Worm (Caenorhabditis elegans) whole organism, L1 larva: ENCODE results near the gene srlf-24.

Experiments used
- C04F5.9 ChIP-seq: sonication (generic microtip); optimal IDR thresholded peaks from 2 replicates; lab custom pipeline; 2016; ENCODE audit warnings: missing genetic modification characterization, missing compliant biosample characterization
- C16A3.4 ChIP-seq: fragments of 150-350 bp; optimal IDR thresholded peaks from 2 replicates; lab custom pipeline; 2014; ENCODE audit warnings: missing biosample characterization, missing genetic modification characterization
- ceh-82 ChIP-seq, 3 experiments: fragments of 150-350 bp in 1 of 3; sonication (generic microtip) in 2 of 3; optimal IDR thresholded peaks; 2 replicates each; lab custom pipeline; 2014 to 2017; ENCODE audit warnings: missing biosample characterization in 3 of 3, missing genetic modification characterization in 3 of 3
- dpl-1 ChIP-seq, 3 experiments: fragments of 150-350 bp in 2 of 3; sonication (generic microtip) in 1 of 3; optimal IDR thresholded peaks; 2 replicates each; lab custom pipeline; 2014 to 2017; ENCODE audit warnings: missing biosample characterization in 3 of 3, missing genetic modification characterization in 3 of 3, missing genetic modification reagents in 3 of 3
- efl-1 ChIP-seq, 4 experiments: fragments of 150-350 bp; optimal IDR thresholded peaks in 3 of 4; peaks in 1 of 4; 1 replicate in 1 of 4; 2 replicates in 3 of 4; lab custom pipeline; 2014; ENCODE audit warnings: missing biosample characterization in 2 of 4, missing genetic modification characterization in 2 of 4, missing genetic modification reagents in 2 of 4
- fkh-10 ChIP-seq: sonication (generic microtip); optimal IDR thresholded peaks from 2 replicates; lab custom pipeline; 2017; ENCODE audit warnings: missing biosample characterization, missing genetic modification reagents, missing genetic modification characterization
- fkh-4 ChIP-seq: sonication (generic microtip); optimal IDR thresholded peaks from 2 replicates; lab custom pipeline; 2016; ENCODE audit warnings: missing compliant biosample characterization, missing genetic modification characterization, borderline replicate concordance
- fos-1 ChIP-seq: fragments of 150-350 bp; optimal IDR thresholded peaks from 2 replicates; lab custom pipeline; 2014; ENCODE audit warnings: missing biosample characterization, missing genetic modification characterization
- grh-1 ChIP-seq: fragments of 200-800 bp; sonication (Bioruptor generic); IDR thresholded peaks from 2 replicates; pipeline ENCODE4 v1.3.6; 2022; ENCODE audit warnings: missing genetic modification reagents, missing genetic modification characterization, missing compliant biosample characterization
- hlh-17 ChIP-seq: fragments of 200-800 bp; sonication (Bioruptor generic); optimal IDR thresholded peaks from 2 replicates; lab custom pipeline; 2018; ENCODE audit warnings: missing genetic modification characterization, mild to moderate bottlenecking, missing compliant biosample characterization, moderate library complexity, borderline replicate concordance
- irx-1 ChIP-seq: sonication (generic microtip); optimal IDR thresholded peaks from 2 replicates; lab custom pipeline; 2016; ENCODE audit warnings: missing genetic modification characterization, missing compliant biosample characterization
- isw-1 ChIP-seq: fragments of 200-800 bp; sonication (Bioruptor generic); IDR thresholded peaks from 2 replicates; pipeline ENCODE4 v1.3.6; 2022; ENCODE audit warnings: missing genetic modification characterization, missing compliant biosample characterization
- jun-1 ChIP-seq: fragments of 150-350 bp; optimal IDR thresholded peaks from 2 replicates; lab custom pipeline; 2014; ENCODE audit warnings: missing biosample characterization, missing genetic modification reagents, missing genetic modification characterization
- lin-13 ChIP-seq: fragments of 150-350 bp; optimal IDR thresholded peaks from 2 replicates; lab custom pipeline; 2014; ENCODE audit warnings: missing biosample characterization, missing genetic modification reagents, missing genetic modification characterization
- lin-14 ChIP-seq: fragments of 200-800 bp; sonication (Bioruptor generic); optimal IDR thresholded peaks from 2 replicates; lab custom pipeline; 2018; ENCODE audit warnings: mild to moderate bottlenecking, missing genetic modification characterization, moderate library complexity, missing compliant biosample characterization
- lin-39 ChIP-seq: fragments of 150-350 bp; optimal IDR thresholded peaks from 2 replicates; lab custom pipeline; 2014; ENCODE audit warnings: missing biosample characterization, missing genetic modification reagents, missing genetic modification characterization
- lir-3 ChIP-seq: sonication (generic microtip); optimal IDR thresholded peaks from 2 replicates; lab custom pipeline; 2016; ENCODE audit warnings: mild to moderate bottlenecking, missing genetic modification characterization, moderate library complexity, missing compliant biosample characterization; ENCODE audit not compliant: poor library complexity
- lsy-2 ChIP-seq, 2 experiments: fragments of 150-350 bp; optimal IDR thresholded peaks; 2 replicates each; lab custom pipeline; 2014; ENCODE audit warnings: missing biosample characterization in 2 of 2, missing genetic modification characterization in 2 of 2
- mdl-1 ChIP-seq, 2 experiments: fragments of 150-350 bp; optimal IDR thresholded peaks; 2 replicates each; lab custom pipeline; 2014 to 2017; ENCODE audit warnings: missing biosample characterization in 2 of 2, missing genetic modification characterization in 2 of 2, inconsistent platforms in 1 of 2
- mef-2 ChIP-seq: fragments of 150-350 bp; optimal IDR thresholded peaks from 2 replicates; lab custom pipeline; 2014; ENCODE audit warnings: missing biosample characterization, missing genetic modification characterization
- mep-1 ChIP-seq: fragments of 150-350 bp; optimal IDR thresholded peaks from 2 replicates; lab custom pipeline; 2014; ENCODE audit warnings: missing biosample characterization, missing genetic modification characterization
- nhr-11 ChIP-seq: fragments of 150-350 bp; optimal IDR thresholded peaks from 2 replicates; lab custom pipeline; 2014; ENCODE audit warnings: missing biosample characterization, missing genetic modification characterization
- nhr-19 ChIP-seq: fragments of 200-800 bp; sonication (Bioruptor generic); conservative IDR thresholded peaks from 2 replicates; pipeline ENCODE4 v1.3.6; 2022; ENCODE audit warnings: missing genetic modification characterization, missing compliant biosample characterization
- nhr-20 ChIP-seq: sonication (generic microtip); optimal IDR thresholded peaks from 2 replicates; lab custom pipeline; 2016; ENCODE audit warnings: mild to moderate bottlenecking, missing genetic modification characterization, missing compliant biosample characterization
- nhr-237 ChIP-seq: fragments of 150-350 bp; optimal IDR thresholded peaks from 2 replicates; lab custom pipeline; 2014; ENCODE audit warnings: missing biosample characterization, missing genetic modification characterization
- nhr-47 ChIP-seq: sonication (generic microtip); optimal IDR thresholded peaks from 2 replicates; lab custom pipeline; 2016; ENCODE audit warnings: mild to moderate bottlenecking, missing genetic modification characterization, moderate library complexity, missing compliant biosample characterization
- nhr-71 ChIP-seq: sonication (generic microtip); optimal IDR thresholded peaks from 2 replicates; lab custom pipeline; 2016; ENCODE audit warnings: mild to moderate bottlenecking, missing genetic modification characterization, moderate library complexity, missing compliant biosample characterization
- nhr-85 ChIP-seq: sonication (generic microtip); peaks from one replicate; lab custom pipeline; 2016; ENCODE audit warnings: missing genetic modification characterization, inconsistent platforms, missing compliant biosample characterization
- rnt-1 ChIP-seq: sonication (generic microtip); optimal IDR thresholded peaks from 2 replicates; lab custom pipeline; 2016; ENCODE audit warnings: mild to moderate bottlenecking, missing genetic modification characterization, moderate library complexity, missing compliant biosample characterization
- skn-1 ChIP-seq: fragments of 150-350 bp; optimal IDR thresholded peaks from 2 replicates; lab custom pipeline; 2014; ENCODE audit warnings: missing biosample characterization, missing genetic modification characterization
- snu-23 ChIP-seq: sonication (generic microtip); optimal IDR thresholded peaks from 2 replicates; lab custom pipeline; 2016; ENCODE audit warnings: missing genetic modification characterization, missing compliant biosample characterization
- sptf-1 ChIP-seq: fragments of 150-350 bp; optimal IDR thresholded peaks from 2 replicates; lab custom pipeline; 2014; ENCODE audit warnings: missing biosample characterization, missing genetic modification characterization
- swsn-7 ChIP-seq: sonication (generic microtip); optimal IDR thresholded peaks from 2 replicates; lab custom pipeline; 2016; ENCODE audit warnings: missing genetic modification characterization, missing compliant biosample characterization
- tbx-2 ChIP-seq: sonication (generic microtip); optimal IDR thresholded peaks from 2 replicates; lab custom pipeline; 2016; ENCODE audit warnings: missing genetic modification characterization, missing compliant biosample characterization
- tlp-1 ChIP-seq: fragments of 150-350 bp; optimal IDR thresholded peaks from 2 replicates; lab custom pipeline; 2014; ENCODE audit warnings: missing biosample characterization, missing genetic modification characterization
- unc-130 ChIP-seq: fragments of 150-350 bp; optimal IDR thresholded peaks from 2 replicates; lab custom pipeline; 2017; ENCODE audit warnings: missing biosample characterization, missing genetic modification characterization, inconsistent platforms
- unc-62 ChIP-seq: fragments of 150-350 bp; optimal IDR thresholded peaks from 2 replicates; lab custom pipeline; 2014; ENCODE audit warnings: missing biosample characterization, missing genetic modification reagents, missing genetic modification characterization
- unc-98 ChIP-seq: fragments of 200-800 bp; sonication (Bioruptor generic); IDR thresholded peaks from 2 replicates; pipeline ENCODE4 v1.3.6; 2022; ENCODE audit warnings: missing genetic modification characterization, missing compliant biosample characterization
- xbp-1 ChIP-seq: sonication (generic microtip); optimal IDR thresholded peaks from 2 replicates; lab custom pipeline; 2016; ENCODE audit warnings: missing genetic modification characterization, missing compliant biosample characterization
- zip-4 ChIP-seq: fragments of 200-800 bp; sonication (Bioruptor generic); optimal IDR thresholded peaks from 2 replicates; lab custom pipeline; 2018; ENCODE audit warnings: mild to moderate bottlenecking, missing genetic modification characterization, moderate library complexity, missing compliant biosample characterization
- ztf-4 ChIP-seq: fragments of 150-350 bp; optimal IDR thresholded peaks from 2 replicates; lab custom pipeline; 2014; ENCODE audit warnings: missing biosample characterization, missing genetic modification characterization

The srlf-24 gene

DNA sequence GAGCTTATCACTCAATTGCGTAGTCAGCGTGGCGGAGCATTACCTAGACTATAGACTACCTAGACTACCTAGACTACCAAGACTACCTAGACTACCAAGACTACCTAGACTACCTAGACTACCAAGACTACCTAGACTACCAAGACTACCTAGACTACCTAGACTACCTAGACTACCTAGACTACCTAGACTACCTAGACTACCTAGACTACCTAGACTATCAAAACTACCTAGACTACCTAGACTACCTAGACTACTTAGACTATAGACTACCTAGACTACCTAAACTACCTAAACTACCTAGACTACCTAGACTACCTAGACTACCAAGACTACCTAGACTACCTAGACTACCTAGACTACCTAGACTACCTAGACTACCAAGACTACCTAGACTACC, 34.7 kb downstream of the srlf-24 start:
- TF ChIP-seq rnt-1 (tag; lab: Kevin White, UChicago) (peak; percentile 71), lir-3 (peak; percentile 57), nhr-237 (tag; lab: Kevin White, UChicago) (peak; percentile 68)

DNA sequence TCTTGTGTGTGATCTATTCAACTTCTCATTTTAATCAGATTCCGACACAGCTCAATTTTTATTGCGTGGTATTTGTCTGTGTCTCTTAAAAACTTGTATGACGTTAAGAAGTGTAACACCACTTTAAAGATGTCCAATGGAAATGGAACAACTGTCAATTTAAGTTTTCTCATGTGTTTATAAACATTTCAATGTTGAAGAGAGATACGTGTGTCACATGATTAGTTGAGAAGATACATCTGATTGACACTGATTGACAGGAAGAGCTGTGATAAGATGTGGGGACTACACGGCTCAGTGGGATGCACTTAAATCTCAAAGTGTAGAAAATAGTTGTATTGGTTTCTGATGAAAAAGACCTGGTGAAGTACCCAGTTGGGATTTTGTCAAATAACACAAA, 37.3 kb downstream of the srlf-24 start:
- TF ChIP-seq swsn-7 (tag; lab: Kevin White, UChicago), result peak; percentile 51
- no peak for TF ChIP-seq tlp-1 (tag; lab: Kevin White, UChicago)
- peak; percentile 61 for TF ChIP-seq unc-62 (GFP tag; lab: Kevin White, UChicago)
- TF ChIP-seq lin-39, result peak; percentile 96
- TF ChIP-seq isw-1 (GFP tag; lab: Robert Waterston, UW), result no peak
- no peak for TF ChIP-seq fkh-4 (tag; lab: Kevin White, UChicago)
- TF ChIP-seq nhr-71 (tag; lab: Kevin White, UChicago), result peak; percentile 96
- peak; percentile 15 to 44 for TF ChIP-seq efl-1 (optimal IDR thresholded peaks at IDR 0.05; lab: Kevin White, UChicago)
- TF ChIP-seq efl-1 (GFP tag; optimal IDR thresholded peaks at IDR 0.05 in 1 of 2; lab: Kevin White, UChicago), result peak in 1 of 2 experiments; percentile 65
- peak; percentile 82 for TF ChIP-seq rnt-1 (tag; lab: Kevin White, UChicago)
- peak; percentile 90 for TF ChIP-seq lin-14 (GFP tag; lab: Kevin White, UChicago)
- peak; percentile 44; the same call in 1 of the 2 replicates for TF ChIP-seq unc-98 (GFP tag; lab: Robert Waterston, UW)
- no peak for TF ChIP-seq jun-1
- peak; percentile 64 for TF ChIP-seq snu-23 (GFP tag; lab: Kevin White, UChicago)
- TF ChIP-seq lir-3, result peak; percentile 60
- peak; percentile 35 for TF ChIP-seq xbp-1 (tag; lab: Kevin White, UChicago)
- peak in 1 of 2 experiments; percentile 0 for TF ChIP-seq mdl-1 (tag; optimal IDR thresholded peaks at IDR 0.05; lab: Kevin White, UChicago)
- TF ChIP-seq nhr-11 (tag; lab: Kevin White, UChicago), result peak; percentile 83
- TF ChIP-seq skn-1 (tag; lab: Kevin White, UChicago), result no peak
- TF ChIP-seq grh-1 (GFP tag; lab: Robert Waterston, UW), result no peak
- peak; percentile 8 for TF ChIP-seq mep-1 (tag; lab: Kevin White, UChicago)
- TF ChIP-seq tbx-2 (tag; lab: Kevin White, UChicago), result peak; percentile 57
- TF ChIP-seq dpl-1 (GFP tag; optimal IDR thresholded peaks at IDR 0.05; lab: Kevin White, UChicago), result peak in 1 of 3 experiments; percentile 3
- peak; percentile 53 for TF ChIP-seq nhr-47 (tag; lab: Kevin White, UChicago)
- no peak for TF ChIP-seq mef-2 (tag; lab: Kevin White, UChicago)
- peak; percentile 18 for TF ChIP-seq C04F5.9 (tag; lab: Kevin White, UChicago)
- no peak for TF ChIP-seq ceh-82 (tag; optimal IDR thresholded peaks at IDR 0.05; lab: Kevin White, UChicago)
- peak; percentile 66 for TF ChIP-seq nhr-20 (tag; lab: Kevin White, UChicago)
- TF ChIP-seq lin-13, result peak; percentile 46
- peak; percentile 78 to 87 for TF ChIP-seq lsy-2 (tag; optimal IDR thresholded peaks at IDR 0.05; lab: Kevin White, UChicago)
- peak; percentile 42 for TF ChIP-seq unc-130 (tag; lab: Kevin White, UChicago)
- TF ChIP-seq nhr-85 (tag; lab: Kevin White, UChicago), result peak; percentile 39
- peak; percentile 27 for TF ChIP-seq C16A3.4 (tag; lab: Kevin White, UChicago)
- TF ChIP-seq nhr-19 (GFP tag; lab: Robert Waterston, UW), result peak; percentile 88
- peak; percentile 33 for TF ChIP-seq fos-1 (tag; lab: Kevin White, UChicago)
- TF ChIP-seq ztf-4 (tag; lab: Kevin White, UChicago), result peak; percentile 69

DNA sequence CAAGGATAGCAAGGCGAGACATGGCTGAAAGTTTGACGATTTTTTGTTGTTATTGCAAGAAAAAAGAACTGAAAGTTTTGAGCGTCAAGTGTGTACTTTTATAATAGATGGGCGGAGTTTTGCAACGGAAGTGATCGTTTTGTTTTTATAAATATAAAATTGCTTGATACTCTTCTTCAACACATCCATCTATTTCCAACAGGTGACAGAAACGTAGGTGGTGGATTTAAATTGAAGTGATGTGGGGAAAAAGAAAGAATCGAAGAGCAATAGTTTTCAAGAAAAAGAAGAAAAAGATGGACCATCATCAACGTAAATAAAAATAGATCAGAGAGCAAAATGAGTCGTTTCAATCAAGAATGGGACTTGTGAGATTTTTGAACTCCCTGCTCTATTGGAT, 38.6 kb downstream of the srlf-24 start, which contains the start of gene ttr-17:
ttr-17 (minus strand) TSS at position 24 of the 400 bp plus-strand sequence.
- TF ChIP-seq nhr-20 (tag; lab: Kevin White, UChicago), result no peak
- TF ChIP-seq nhr-71 (tag; lab: Kevin White, UChicago), result peak; percentile 58
- peak; percentile 12 to 45 for TF ChIP-seq lsy-2 (tag; optimal IDR thresholded peaks at IDR 0.05; lab: Kevin White, UChicago)
- no peak for TF ChIP-seq zip-4 (GFP tag; lab: Kevin White, UChicago)
- TF ChIP-seq unc-130 (tag; lab: Kevin White, UChicago), result no peak
- TF ChIP-seq lin-13, result no peak
- TF ChIP-seq sptf-1 (tag; lab: Kevin White, UChicago), result no peak
- no peak for TF ChIP-seq irx-1
- TF ChIP-seq lin-14 (GFP tag; lab: Kevin White, UChicago), result peak; percentile 53
- peak; percentile 36 for TF ChIP-seq nhr-19 (GFP tag; lab: Robert Waterston, UW)
- TF ChIP-seq fkh-10 (GFP tag; lab: Kevin White, UChicago), result no peak
- TF ChIP-seq rnt-1 (tag; lab: Kevin White, UChicago), result peak; percentile 55
- TF ChIP-seq snu-23 (GFP tag; lab: Kevin White, UChicago), result peak; percentile 17
- TF ChIP-seq hlh-17 (GFP tag; lab: Kevin White, UChicago), result no peak
- TF ChIP-seq lin-39, result peak; percentile 50
